Worm (Caenorhabditis elegans): Measurements from ENCODE around the gene moa-1.

DNA sequence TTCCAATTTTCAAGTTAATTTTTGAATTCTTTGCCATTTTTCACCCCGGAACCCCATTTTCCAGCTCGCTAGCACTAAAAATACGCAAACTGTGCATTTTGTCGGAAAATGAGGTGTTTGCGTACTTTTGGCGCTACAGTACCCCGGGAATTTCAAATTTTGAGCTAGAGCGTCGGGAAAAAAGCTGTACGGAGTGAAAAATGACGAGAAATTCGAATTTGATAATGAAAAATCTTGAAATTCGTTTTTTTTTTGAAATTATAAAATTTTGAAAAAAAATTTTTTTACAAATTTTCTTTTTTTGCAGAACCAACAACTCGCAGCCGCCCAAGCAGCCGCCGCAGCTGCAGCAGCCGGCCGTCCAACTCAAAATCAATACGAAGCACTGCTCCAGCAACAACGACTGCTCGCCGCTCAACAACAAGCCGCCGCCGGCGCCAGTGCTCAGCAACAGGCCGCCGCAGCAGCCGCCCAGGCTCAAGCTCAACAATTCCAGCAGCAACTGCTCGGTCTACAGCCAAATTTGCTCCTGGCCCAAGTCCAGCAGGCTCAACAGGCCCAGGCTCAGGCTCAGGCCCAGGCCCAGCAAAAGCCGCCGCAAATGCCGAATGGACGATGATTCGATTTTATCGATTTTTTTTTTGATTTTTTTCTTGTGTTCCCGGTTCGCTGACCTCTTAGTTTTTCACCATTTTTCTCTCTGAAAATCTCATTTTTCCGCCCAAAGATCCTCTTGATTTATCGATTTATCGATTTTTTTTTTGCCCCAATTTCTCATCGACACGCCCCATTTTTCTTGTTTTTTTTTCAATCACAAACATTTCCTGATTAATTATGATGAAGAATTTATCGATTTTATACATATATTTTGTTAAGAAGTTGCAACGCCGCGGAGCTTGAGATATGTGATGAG, 30.7 kb downstream of the moa-1 start:
- TF ChIP-seq mef-2 (tag; optimal IDR thresholded peaks at IDR 0.05) (no peak), lsy-2 (tag; optimal IDR thresholded peaks at IDR 0.05) (peak; percentile 55 to 58), snu-23 (GFP tag; optimal IDR thresholded peaks at IDR 0.05) (no peak), lin-15B (tag; optimal IDR thresholded peaks at IDR 0.05) (no peak), ceh-82 (tag; optimal IDR thresholded peaks at IDR 0.05) (no peak), mep-1 (tag; optimal IDR thresholded peaks at IDR 0.05) (no peak)
